Fruit fly (Drosophila melanogaster): ENCODE results near the gene Spn100A.

DNA sequence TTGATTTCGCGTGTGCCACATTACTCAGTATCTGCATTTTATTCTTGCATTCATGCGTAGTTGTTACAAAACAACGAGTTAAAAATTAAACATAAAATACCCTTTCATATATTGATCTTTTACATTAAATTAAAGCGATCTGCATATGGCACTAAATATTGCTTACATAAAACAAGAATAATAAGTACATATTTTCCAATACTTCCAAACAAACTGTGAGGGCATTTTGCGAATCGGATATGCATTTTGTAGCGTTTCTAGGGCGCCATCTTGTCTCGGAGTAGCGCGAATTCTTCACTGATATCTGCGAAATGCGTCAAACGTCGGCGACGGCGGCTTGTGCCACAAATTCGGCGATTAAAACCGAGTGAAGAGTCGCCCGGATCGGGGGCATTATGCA, 50.9 kb downstream of the Spn100A start:
- no peak for TF ChIP-seq CTCF (optimal IDR thresholded peaks at IDR 0.05)
- TF ChIP-seq CG8478 (optimal IDR thresholded peaks at IDR 0.05): no peak

Data from S2 (cell line).